Worm (Caenorhabditis elegans) whole organism, L4 larva: ENCODE data around the gene pept-2.
A peak's percentile ranks its signal among the peaks of the same experiment; 100 is the strongest.

ENCODE experiments used
- F26F4.8 ChIP-seq: fragments of 200-800 bp; sonication (Bioruptor generic); conservative IDR thresholded peaks from 2 replicates; pipeline ENCODE4 v1.3.6; 2022; ENCODE audit warnings: missing genetic modification characterization, missing compliant biosample characterization
- F37D6.2 ChIP-seq: sonication (generic microtip); optimal IDR thresholded peaks from 2 replicates; lab custom pipeline; 2016; ENCODE audit warnings: mild to moderate bottlenecking, missing genetic modification characterization, missing compliant biosample characterization
- F44E2.7 ChIP-seq: fragments of 200-800 bp; sonication (Bioruptor generic); IDR thresholded peaks from 2 replicates; pipeline ENCODE4 v2.1.2; 2022; ENCODE audit warnings: missing genetic modification characterization, missing compliant biosample characterization
- Y48G9A.11 ChIP-seq: fragments of 200-800 bp; sonication (Bioruptor generic); IDR thresholded peaks from 2 replicates; pipeline ENCODE4 v1.3.6; 2022; ENCODE audit warnings: missing genetic modification reagents, missing genetic modification characterization, missing compliant biosample characterization
- Y5F2A.4 ChIP-seq: fragments of 200-800 bp; sonication (Bioruptor generic); optimal IDR thresholded peaks from 2 replicates; lab custom pipeline; 2018; ENCODE audit warnings: mild to moderate bottlenecking, missing genetic modification characterization, missing compliant biosample characterization
- ZK337.2 ChIP-seq: fragments of 200-800 bp; sonication (Bioruptor generic); IDR thresholded peaks from 2 replicates; pipeline ENCODE4 v1.3.6; 2022; ENCODE audit warnings: missing genetic modification reagents, missing genetic modification characterization, missing compliant biosample characterization
- ZK546.5 ChIP-seq, 2 experiments: sonication (generic microtip); optimal IDR thresholded peaks; 2 replicates each; lab custom pipeline; 2017; ENCODE audit warnings: missing biosample characterization in 2 of 2, missing genetic modification characterization in 2 of 2
- ama-1 ChIP-seq: fragments of 150-350 bp; optimal IDR thresholded peaks from 2 replicates; lab custom pipeline; 2014; ENCODE audit warnings: inconsistent platforms, mixed read lengths
- arid-1 ChIP-seq: fragments of 200-800 bp; sonication (Bioruptor generic); conservative IDR thresholded peaks from 2 replicates; pipeline ENCODE4 v1.3.6; 2022; ENCODE audit warnings: missing genetic modification reagents, missing genetic modification characterization, missing compliant biosample characterization
- attf-4 ChIP-seq: sonication (generic microtip); optimal IDR thresholded peaks from 3 replicates; lab custom pipeline; 2017; ENCODE audit warnings: missing biosample characterization, missing genetic modification characterization
- ceh-20 ChIP-seq: fragments of 200-800 bp; sonication (Bioruptor generic); IDR thresholded peaks from 2 replicates; pipeline ENCODE4 v1.3.6; 2022; ENCODE audit warnings: missing genetic modification reagents, missing genetic modification characterization, missing compliant biosample characterization
- ceh-28 ChIP-seq: fragments of 150-350 bp; optimal IDR thresholded peaks from 2 replicates; lab custom pipeline; 2014; ENCODE audit warnings: missing biosample characterization, missing genetic modification reagents, missing genetic modification characterization
- ceh-32 ChIP-seq: sonication (generic microtip); optimal IDR thresholded peaks from 2 replicates; lab custom pipeline; 2016; ENCODE audit warnings: mild to moderate bottlenecking, missing genetic modification characterization, missing compliant biosample characterization; ENCODE audit not compliant: poor library complexity
- ceh-62 ChIP-seq: sonication (generic microtip); optimal IDR thresholded peaks from 2 replicates; lab custom pipeline; 2017; ENCODE audit warnings: missing biosample characterization, missing genetic modification characterization
- ceh-82 ChIP-seq: sonication (generic microtip); optimal IDR thresholded peaks from 2 replicates; lab custom pipeline; 2017; ENCODE audit warnings: missing biosample characterization, missing genetic modification characterization
- ces-1 ChIP-seq: fragments of 150-350 bp; sonication (generic microtip); optimal IDR thresholded peaks from 4 replicates; lab custom pipeline; 2014; ENCODE audit warnings: missing biosample characterization, missing genetic modification reagents, missing genetic modification characterization
- ctbp-1 ChIP-seq: fragments of 200-800 bp; sonication (Bioruptor generic); IDR thresholded peaks from 2 replicates; pipeline ENCODE4 v1.3.6; 2022; ENCODE audit warnings: missing genetic modification reagents, missing genetic modification characterization, missing compliant biosample characterization
- daf-12 ChIP-seq: fragments of 150-350 bp; optimal IDR thresholded peaks from 2 replicates; lab custom pipeline; 2014; ENCODE audit warnings: missing biosample characterization, missing genetic modification reagents, missing genetic modification characterization
- daf-16 ChIP-seq, 3 experiments: sonication (generic microtip); optimal IDR thresholded peaks; 2 replicates each; lab custom pipeline; 2016 to 2017; ENCODE audit warnings: missing genetic modification characterization in 3 of 3, missing genetic modification reagents in 3 of 3, mild to moderate bottlenecking in 2 of 3, missing compliant biosample characterization in 2 of 3, missing biosample characterization in 1 of 3, moderate library complexity in 1 of 3
- dmd-6 ChIP-seq: fragments of 200-800 bp; sonication (Bioruptor generic); IDR thresholded peaks from 2 replicates; pipeline ENCODE4 v1.3.6; 2022; ENCODE audit warnings: missing genetic modification reagents, missing genetic modification characterization, missing compliant biosample characterization
- dmd-9 ChIP-seq: fragments of 200-800 bp; sonication (Bioruptor generic); IDR thresholded peaks from 2 replicates; pipeline ENCODE4 v1.3.6; 2022; ENCODE audit warnings: missing genetic modification reagents, missing genetic modification characterization, missing compliant biosample characterization
- dpl-1 ChIP-seq: fragments of 150-350 bp; optimal IDR thresholded peaks from 2 replicates; lab custom pipeline; 2014; ENCODE audit warnings: missing biosample characterization, missing genetic modification reagents, missing genetic modification characterization
- duxl-1 ChIP-seq: sonication (generic microtip); optimal IDR thresholded peaks from 2 replicates; lab custom pipeline; 2016; ENCODE audit warnings: mild to moderate bottlenecking, missing genetic modification characterization, moderate library complexity, missing compliant biosample characterization; ENCODE audit not compliant: poor library complexity
- egl-27 ChIP-seq: sonication (generic microtip); optimal IDR thresholded peaks from 3 replicates; lab custom pipeline; 2017; ENCODE audit warnings: missing biosample characterization, missing genetic modification reagents, missing genetic modification characterization
- egl-43 ChIP-seq: fragments of 200-800 bp; sonication (Bioruptor generic); IDR thresholded peaks from 2 replicates; pipeline ENCODE4 v1.3.6; 2022; ENCODE audit warnings: missing genetic modification reagents, missing genetic modification characterization, missing compliant biosample characterization
- fkh-10 ChIP-seq: fragments of 150-350 bp; optimal IDR thresholded peaks from 2 replicates; lab custom pipeline; 2014; ENCODE audit warnings: missing biosample characterization, missing genetic modification reagents, missing genetic modification characterization
- hif-1 ChIP-seq, 2 experiments: sonication (generic microtip); optimal IDR thresholded peaks; 2 replicates each; lab custom pipeline; 2016 to 2017; ENCODE audit warnings: missing compliant biosample characterization in 2 of 2, missing genetic modification characterization in 2 of 2, missing genetic modification reagents in 2 of 2, missing genotype in 2 of 2, mild to moderate bottlenecking in 1 of 2
- hlh-11 ChIP-seq: fragments of 200-800 bp; sonication (Bioruptor generic); optimal IDR thresholded peaks from 2 replicates; lab custom pipeline; 2018; ENCODE audit warnings: mild to moderate bottlenecking, missing genetic modification characterization, missing compliant biosample characterization
- hlh-30 ChIP-seq: sonication (generic microtip); optimal IDR thresholded peaks from 2 replicates; lab custom pipeline; 2017; ENCODE audit warnings: antibody characterized with exemption, mild to moderate bottlenecking, missing genetic modification characterization, missing compliant biosample characterization; ENCODE audit not compliant: insufficient read depth
- jun-1 ChIP-seq: fragments of 150-350 bp; optimal IDR thresholded peaks from 2 replicates; lab custom pipeline; 2014; ENCODE audit warnings: missing biosample characterization, missing genetic modification reagents, missing genetic modification characterization
- lin-13 ChIP-seq: fragments of 150-350 bp; optimal IDR thresholded peaks from 2 replicates; lab custom pipeline; 2014; ENCODE audit warnings: missing biosample characterization, missing genetic modification reagents, missing genetic modification characterization
- lin-38 ChIP-seq: fragments of 200-800 bp; sonication (Bioruptor generic); IDR thresholded peaks from 2 replicates; pipeline ENCODE4 v1.3.6; 2022; ENCODE audit warnings: missing genetic modification reagents, missing genetic modification characterization, missing compliant biosample characterization
- lir-3 ChIP-seq: sonication (generic microtip); optimal IDR thresholded peaks from 2 replicates; lab custom pipeline; 2016; ENCODE audit warnings: mild to moderate bottlenecking, missing genetic modification characterization, missing compliant biosample characterization
- mdl-1 ChIP-seq, 2 experiments: fragments of 150-350 bp in 1 of 2; sonication (generic microtip) in 1 of 2; optimal IDR thresholded peaks; 2 replicates each; lab custom pipeline; 2014 to 2017; ENCODE audit warnings: missing biosample characterization in 2 of 2, missing genetic modification characterization in 2 of 2
- mes-2 ChIP-seq: sonication (generic microtip); optimal IDR thresholded peaks from 2 replicates; lab custom pipeline; 2016; ENCODE audit warnings: missing genotype, mild to moderate bottlenecking, missing genetic modification characterization, missing compliant biosample characterization; ENCODE audit not compliant: poor library complexity, severe bottlenecking
- mxl-2 ChIP-seq: fragments of 200-800 bp; sonication (Bioruptor generic); conservative IDR thresholded peaks from 2 replicates; pipeline ENCODE4 v1.3.6; 2022; ENCODE audit warnings: missing genetic modification reagents, missing genetic modification characterization, missing compliant biosample characterization
- mxl-3 ChIP-seq: fragments of 200-800 bp; sonication (Bioruptor generic); optimal IDR thresholded peaks from 2 replicates; lab custom pipeline; 2018; ENCODE audit warnings: mild to moderate bottlenecking, missing genetic modification characterization, missing compliant biosample characterization
- nhr-102 ChIP-seq: sonication (generic microtip); optimal IDR thresholded peaks from 2 replicates; lab custom pipeline; 2016; ENCODE audit warnings: mild to moderate bottlenecking, missing genetic modification characterization, moderate library complexity, missing compliant biosample characterization
- nhr-28 ChIP-seq: fragments of 150-350 bp; optimal IDR thresholded peaks from 2 replicates; lab custom pipeline; 2014; ENCODE audit warnings: missing biosample characterization, missing genetic modification characterization
- nhr-6 ChIP-seq: fragments of 150-350 bp; optimal IDR thresholded peaks from 2 replicates; lab custom pipeline; 2014; ENCODE audit warnings: missing biosample characterization, missing genetic modification characterization
- nhr-76 ChIP-seq: fragments of 150-350 bp; optimal IDR thresholded peaks from 2 replicates; lab custom pipeline; 2014; ENCODE audit warnings: missing biosample characterization, missing genetic modification characterization
- nhr-77 ChIP-seq: fragments of 150-350 bp; optimal IDR thresholded peaks from 2 replicates; lab custom pipeline; 2014; ENCODE audit warnings: missing biosample characterization, missing genetic modification characterization
- pha-4 ChIP-seq, 2 experiments: fragments of 150-350 bp in 1 of 2; fragments of 200-800 bp in 1 of 2; sonication (Bioruptor generic) in 1 of 2; IDR thresholded peaks in 1 of 2; optimal IDR thresholded peaks in 1 of 2; 2 replicates each; pipeline versions ENCODE4 v1.3.6 to Lab custom; 2014 to 2022; ENCODE audit warnings: missing genetic modification characterization in 2 of 2, missing genetic modification reagents in 2 of 2, missing biosample characterization in 1 of 2, missing compliant biosample characterization in 1 of 2
- pqm-1 ChIP-seq: sonication (generic microtip); optimal IDR thresholded peaks from 2 replicates; lab custom pipeline; 2017; ENCODE audit warnings: missing biosample characterization, missing genetic modification characterization
- set-16 ChIP-seq: fragments of 200-800 bp; sonication (Bioruptor generic); IDR thresholded peaks from 2 replicates; pipeline ENCODE4 v1.3.6; 2022; ENCODE audit warnings: missing genetic modification reagents, missing genetic modification characterization, missing compliant biosample characterization
- zfp-3 ChIP-seq: fragments of 200-800 bp; sonication (Bioruptor generic); conservative IDR thresholded peaks from 2 replicates; pipeline ENCODE4 v1.3.6; 2022; ENCODE audit warnings: missing genetic modification reagents, missing genetic modification characterization, missing compliant biosample characterization
- zip-11 ChIP-seq: fragments of 200-800 bp; sonication (Bioruptor generic); IDR thresholded peaks from 2 replicates; pipeline ENCODE4 v1.3.6; 2022; ENCODE audit warnings: missing genetic modification characterization, missing compliant biosample characterization
- zip-2 ChIP-seq: fragments of 150-350 bp; optimal IDR thresholded peaks from 2 replicates; lab custom pipeline; 2014; ENCODE audit warnings: missing biosample characterization, missing genetic modification characterization

The pept-2 gene

DNA sequence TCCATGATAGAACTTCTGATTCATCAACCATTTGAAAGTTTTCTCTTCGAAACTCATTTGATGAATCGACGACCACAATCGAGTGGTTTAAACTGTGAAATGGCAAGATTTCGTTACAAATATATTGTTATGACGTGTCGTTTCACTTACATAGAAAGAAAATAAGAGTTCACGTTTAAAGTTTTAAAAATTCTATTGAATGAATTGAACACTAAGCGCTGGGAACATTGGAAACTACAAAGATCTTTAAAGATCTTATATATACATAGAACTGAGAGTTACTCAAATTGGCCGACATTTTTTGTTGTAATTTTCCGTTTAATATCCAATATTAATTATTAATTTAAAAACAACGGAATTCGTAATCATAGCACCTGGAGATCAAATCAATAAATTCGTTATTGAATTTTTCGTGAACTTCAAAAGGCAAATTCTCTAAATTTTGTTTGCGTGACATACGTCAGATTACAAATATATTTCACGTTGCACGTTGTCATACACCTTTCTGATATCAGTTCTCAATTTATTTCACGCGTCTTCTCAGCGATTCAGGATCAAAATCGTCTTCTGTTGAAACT is 32.7 kb upstream of the pept-2 start, which contains the start of the genes T25B9.4 and T25B9.6:
Gene T25B9.4, minus strand, starts transcription at position 101 of the 578 bp plus-strand sequence.
Gene T25B9.6, plus strand, starts transcription at position 528 of the 578 bp plus-strand sequence.
- TF ChIP-seq arid-1 (GFP tag; lab: Robert Waterston, UW), result no peak
- no peak for TF ChIP-seq nhr-28
- no peak for TF ChIP-seq nhr-76
- no peak for TF ChIP-seq F26F4.8 (GFP tag; lab: Robert Waterston, UW)
- no peak for TF ChIP-seq ZK546.5 (tag; optimal IDR thresholded peaks at IDR 0.05; lab: Kevin White, UChicago)
- TF ChIP-seq jun-1, result no peak

DNA sequence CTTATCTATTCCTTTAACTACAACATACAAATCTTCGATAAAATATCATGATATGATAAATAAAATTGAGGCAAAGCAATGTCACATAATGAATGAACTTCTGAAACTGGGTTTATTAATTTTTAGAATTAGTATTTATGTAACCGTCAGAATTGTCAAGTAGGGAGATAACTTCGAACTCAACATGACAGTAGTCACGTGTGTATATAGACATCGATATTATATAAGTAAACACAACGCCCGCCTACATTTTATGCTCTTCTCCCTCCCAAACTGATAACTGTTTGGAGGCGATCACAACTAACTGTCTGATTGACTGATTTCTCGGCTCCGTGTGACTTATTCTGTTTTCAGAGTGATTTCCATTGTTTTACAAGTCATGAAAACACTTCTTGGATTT is 29.1 kb upstream of the pept-2 start, which contains the start of gene ugt-54:
Gene ugt-54, plus strand, starts transcription at position 355 of the 400 bp plus-strand sequence.
- TF ChIP-seq ZK337.2 (GFP tag; lab: Robert Waterston, UW) (no peak), hlh-30 (tag; lab: Kevin White, UChicago) (peak; percentile 37), mxl-3 (GFP tag; lab: Kevin White, UChicago) (no peak), hlh-11 (tag; lab: Kevin White, UChicago) (peak; percentile 80), dmd-9 (GFP tag; lab: Robert Waterston, UW) (no peak), mxl-2 (no peak), ceh-82 (tag; lab: Kevin White, UChicago) (no peak), pqm-1 (peak; percentile 31), Y5F2A.4 (GFP tag; lab: Kevin White, UChicago) (no peak), egl-27 (tag; lab: Kevin White, UChicago) (no peak), zfp-3 (no peak), zip-11 (GFP tag; lab: Robert Waterston, UW) (no peak), mes-2 (tag; lab: Kevin White, UChicago) (no peak), attf-4 (tag; lab: Kevin White, UChicago) (no peak), pha-4 (GFP tag; IDR thresholded peaks at IDR 0.05; lab: Robert Waterston, UW) (no peak), pha-4 (tag; optimal IDR thresholded peaks at IDR 0.05; lab: Kevin White, UChicago) (no peak), ceh-28 (tag; lab: Kevin White, UChicago) (no peak), lin-13 (GFP tag; lab: Kevin White, UChicago) (no peak), nhr-102 (tag; lab: Kevin White, UChicago) (peak; percentile 43), fkh-10 (no peak), ctbp-1 (GFP tag; lab: Robert Waterston, UW) (no peak), F44E2.7 (GFP tag; lab: Robert Waterston, UW) (no peak), nhr-6 (tag; lab: Kevin White, UChicago) (no peak), daf-12 (no peak), set-16 (GFP tag; lab: Robert Waterston, UW) (no peak), lin-38 (GFP tag; lab: Robert Waterston, UW) (no peak), lir-3 (tag; lab: Kevin White, UChicago) (no peak), hif-1 (tag; optimal IDR thresholded peaks at IDR 0.05; lab: Kevin White, UChicago) (no peak), ceh-62 (no peak), ces-1 (GFP tag; lab: Kevin White, UChicago) (no peak), dpl-1 (GFP tag; lab: Kevin White, UChicago) (no peak), daf-16 (GFP tag; optimal IDR thresholded peaks at IDR 0.05; lab: Kevin White, UChicago) (peak in 1 of 2 experiments; percentile 25), daf-16 (tag; optimal IDR thresholded peaks at IDR 0.05; lab: Kevin White, UChicago) (peak; percentile 93), Y48G9A.11 (GFP tag; lab: Robert Waterston, UW) (no peak), nhr-77 (tag; lab: Kevin White, UChicago) (no peak), zip-2 (no peak), egl-43 (GFP tag; lab: Robert Waterston, UW) (no peak), F37D6.2 (no peak), ama-1 (no peak), ceh-32 (tag; lab: Kevin White, UChicago) (no peak), duxl-1 (tag; lab: Kevin White, UChicago) (no peak), dmd-6 (GFP tag; lab: Robert Waterston, UW) (peak; percentile 84), mdl-1 (tag; optimal IDR thresholded peaks at IDR 0.05; lab: Kevin White, UChicago) (no peak), ceh-20 (GFP tag; lab: Robert Waterston, UW) (no peak)
